Fruit fly (Drosophila melanogaster) whole organism, wandering third instar larva: ENCODE data around the gene CG34345.

Experiments used
- CrebA ChIP-seq: fragments of 200-800 bp; sonication (Bioruptor generic); optimal IDR thresholded peaks from 2 replicates; lab custom pipeline; 2016; ENCODE audit warnings: missing biosample characterization, mild to moderate bottlenecking, missing genetic modification characterization, borderline replicate concordance
- fru ChIP-seq: fragments of 200-800 bp; sonication (Bioruptor generic); optimal IDR thresholded peaks from 3 replicates; lab custom pipeline; 2016; ENCODE audit warnings: missing biosample characterization, mild to moderate bottlenecking, missing genetic modification characterization

The CG34345 gene

DNA sequence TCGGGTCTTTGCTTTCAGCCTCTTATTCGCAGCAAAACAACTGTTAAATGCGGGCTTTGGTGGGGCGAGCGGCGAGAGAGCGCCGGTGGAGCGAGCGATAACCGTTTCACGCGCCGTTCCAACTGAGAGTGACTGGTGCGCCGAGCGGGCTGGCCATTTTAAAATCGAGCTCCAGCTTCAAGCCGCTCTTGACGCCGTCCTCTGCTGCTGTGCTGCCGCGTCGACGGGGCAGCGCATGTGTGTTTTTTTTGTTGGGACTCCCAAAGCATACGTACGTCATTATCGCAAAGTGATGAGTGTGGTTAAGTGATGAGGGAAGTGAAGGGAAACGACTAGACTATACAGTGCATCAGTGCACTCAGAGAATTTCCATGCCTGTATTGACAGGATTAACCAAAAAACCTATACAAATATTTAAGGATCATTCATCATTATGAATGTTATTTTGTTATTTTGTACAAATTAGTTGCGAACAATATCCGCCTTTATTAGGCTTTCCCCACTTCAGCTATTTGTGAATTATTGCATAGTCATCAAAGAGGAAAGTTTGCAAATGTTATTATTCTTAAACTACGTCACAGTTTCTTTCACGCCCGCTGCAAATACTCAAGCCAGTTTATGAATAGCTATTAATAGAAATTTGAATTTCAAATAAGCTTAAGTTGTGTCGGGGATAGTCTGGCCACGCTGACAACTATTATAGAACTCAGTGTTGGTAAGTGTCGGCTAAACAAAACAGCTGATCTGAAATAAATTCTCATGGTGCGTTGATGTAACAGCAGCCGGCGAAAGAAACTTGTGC lies 50.5 kb downstream of the CG34345 start, which contains the start of gene Spn27A (continued):
- TF ChIP-seq CrebA (no peak), fru (GFP tag; lab: Kevin White, UChicago) (no peak)
